Fruit fly (Drosophila melanogaster): Measurements from ENCODE around the gene CG10300.

Gene CG10300

dm6 chr3R:23730472-23730801 lies 19.1 kb downstream of the CG10300 start:
- TF ChIP-seq Dif (GFP tag; optimal IDR thresholded peaks at IDR 0.05; ENCODE audit: partially characterized antibody) (no peak), Rel (GFP tag; optimal IDR thresholded peaks at IDR 0.05) (no peak), Rel (tag; optimal IDR thresholded peaks at IDR 0.05) (peak; percentile 97), sage (GFP tag; optimal IDR thresholded peaks at IDR 0.05) (no peak)

DNA sequence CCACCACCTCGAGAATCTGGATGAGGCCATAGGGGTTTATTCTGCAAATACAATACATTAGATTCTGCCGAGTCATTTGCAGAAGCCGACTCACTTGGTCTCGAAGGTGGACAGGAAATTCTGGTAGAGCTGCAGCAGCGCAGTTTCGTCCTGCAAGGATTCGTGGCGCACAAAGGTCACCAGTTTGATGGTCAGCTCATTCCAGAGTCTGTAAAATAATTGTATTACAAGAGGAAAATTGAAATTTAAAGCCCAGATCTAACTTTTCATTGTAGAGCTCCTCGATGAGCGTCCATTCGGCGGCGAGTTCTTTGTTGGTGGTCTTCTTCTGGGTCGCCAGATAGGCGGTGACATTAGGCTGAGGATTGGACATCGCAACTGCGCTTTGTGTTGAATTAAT lies 21.2 kb downstream of the CG10300 start:
- TF ChIP-seq sage (GFP tag; optimal IDR thresholded peaks at IDR 0.05) = no peak

DNA sequence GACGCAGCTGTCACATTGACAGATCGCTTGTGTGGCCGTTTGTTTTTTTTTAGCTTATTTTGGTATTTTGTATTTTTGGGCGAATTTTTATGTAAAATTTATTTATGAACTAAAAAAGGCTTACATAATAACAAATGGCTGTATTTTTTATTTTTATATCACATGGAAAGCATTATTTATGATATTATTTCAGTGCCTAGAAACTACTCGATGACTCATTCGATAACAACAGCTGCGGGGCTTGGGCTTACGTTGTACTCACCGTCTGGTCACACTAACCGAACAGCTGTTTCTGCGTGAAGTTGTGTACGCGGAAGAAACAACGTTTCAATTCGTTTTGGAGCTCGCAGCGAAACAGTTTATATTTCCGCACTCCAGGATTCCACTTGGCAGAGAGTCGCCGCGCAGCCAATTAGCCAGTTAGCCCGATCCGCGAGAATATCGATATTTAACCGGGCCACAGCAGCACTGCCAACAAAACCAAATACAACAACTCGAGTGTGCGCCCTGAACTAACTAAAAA lies 21.7 kb downstream of the CG10300 start, which contains the start of the genes Hmgcr and Rpn9:
TSS of gene Hmgcr (plus strand) at position 335 of the 523 bp plus-strand sequence.
TSS of gene Rpn9 (minus strand) at position 473 of the 523 bp plus-strand sequence.
- peak; percentile 2 for TF ChIP-seq psq (GFP tag; optimal IDR thresholded peaks at IDR 0.05)
- peak; percentile 6 for TF ChIP-seq tai (GFP tag; optimal IDR thresholded peaks at IDR 0.05)
- peak; percentile 9 for TF ChIP-seq Hnf4 (GFP tag; optimal IDR thresholded peaks at IDR 0.05)
- TF ChIP-seq fru (GFP tag; optimal IDR thresholded peaks at IDR 0.05) = peak; percentile 10
- TF ChIP-seq dmrt93B (GFP tag; optimal IDR thresholded peaks at IDR 0.05) = no peak
- TF ChIP-seq Jra (GFP tag; optimal IDR thresholded peaks at IDR 0.05) = peak; percentile 2
- peak; percentile 36 for TF ChIP-seq h (GFP tag; optimal IDR thresholded peaks at IDR 0.05)
- peak; percentile 79 for TF ChIP-seq Vsx2 (GFP tag; optimal IDR thresholded peaks at IDR 0.05; ENCODE audit: partially characterized antibody)
- no peak for TF ChIP-seq foxo (GFP tag; optimal IDR thresholded peaks at IDR 0.05)
- TF ChIP-seq sv (GFP tag; optimal IDR thresholded peaks at IDR 0.05) = no peak
- no peak for TF ChIP-seq Hr83 (GFP tag; optimal IDR thresholded peaks at IDR 0.05; ENCODE audit: poor library complexity, severe bottlenecking)
- TF ChIP-seq Hr78 (GFP tag; optimal IDR thresholded peaks at IDR 0.05) = no peak
- TF ChIP-seq Dif (GFP tag; optimal IDR thresholded peaks at IDR 0.05; ENCODE audit: partially characterized antibody) = peak; percentile 28
- no peak for TF ChIP-seq Rel (GFP tag; optimal IDR thresholded peaks at IDR 0.05)
- TF ChIP-seq Rel (tag; optimal IDR thresholded peaks at IDR 0.05) = peak; percentile 26
- no peak for TF ChIP-seq ey (GFP tag; optimal IDR thresholded peaks at IDR 0.05)
- peak; percentile 20 for TF ChIP-seq br (GFP tag; optimal IDR thresholded peaks at IDR 0.05)

- TF ChIP-seq Rel (GFP tag; optimal IDR thresholded peaks at IDR 0.05) (no peak), Rel (tag; optimal IDR thresholded peaks at IDR 0.05) (no peak), Hnf4 (GFP tag; optimal IDR thresholded peaks at IDR 0.05) (no peak), woc (GFP tag; optimal IDR thresholded peaks at IDR 0.05) (no peak), Hr78 (GFP tag; optimal IDR thresholded peaks at IDR 0.05) (no peak), CrebA (GFP tag; optimal IDR thresholded peaks at IDR 0.05; ENCODE audit: borderline replicate concordance) (no peak), OdsH (GFP tag; optimal IDR thresholded peaks at IDR 0.05) (no peak), psq (GFP tag; optimal IDR thresholded peaks at IDR 0.05) (no peak)
Measured at dm6 chr3R:23733771-23734170, 22.4 kb downstream of the CG10300 start.

DNA sequence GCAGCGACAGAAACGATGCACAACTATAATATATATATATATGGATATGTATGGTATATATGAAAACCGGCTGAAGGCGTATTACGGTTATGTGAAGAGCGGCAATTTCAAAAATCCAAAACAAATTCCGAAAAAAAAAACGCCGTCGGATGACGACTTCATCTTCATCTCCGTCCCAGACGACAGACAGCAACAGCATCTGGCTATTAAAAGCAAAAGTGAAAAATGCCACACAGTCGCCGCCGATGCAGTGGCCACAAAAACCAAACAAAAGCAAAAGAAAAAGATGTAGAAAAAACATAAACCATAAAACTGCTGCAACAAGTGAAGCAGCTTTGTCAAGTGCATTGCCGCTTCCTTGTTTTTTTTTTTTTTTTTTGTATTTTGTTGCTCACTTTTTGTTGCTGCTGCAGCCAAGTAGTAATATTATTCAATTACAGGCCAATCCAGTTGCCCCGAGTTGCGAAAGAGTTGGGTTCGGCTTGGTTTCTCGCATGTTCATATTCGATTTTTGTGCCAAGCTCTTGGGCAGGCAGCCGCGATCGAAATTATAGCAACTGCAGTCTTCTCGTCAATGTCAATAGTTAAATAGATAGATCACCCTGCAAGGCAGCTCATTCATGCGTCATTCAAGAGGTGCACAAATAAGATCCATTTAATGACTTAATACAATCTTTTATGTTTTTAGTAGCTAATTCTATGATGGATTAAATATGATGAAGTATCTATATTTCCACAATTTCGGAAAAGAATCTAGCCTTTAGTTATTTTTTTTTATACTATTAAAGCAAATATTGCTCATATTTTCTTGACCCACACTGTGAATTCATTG lies 23.5 kb downstream of the CG10300 start:
- no peak for TF ChIP-seq br (GFP tag; optimal IDR thresholded peaks at IDR 0.05)
- TF ChIP-seq CG9705 (GFP tag; optimal IDR thresholded peaks at IDR 0.05) = no peak
- TF ChIP-seq CrebA (GFP tag; optimal IDR thresholded peaks at IDR 0.05; ENCODE audit: borderline replicate concordance) = no peak
- no peak for TF ChIP-seq Hr78 (GFP tag; optimal IDR thresholded peaks at IDR 0.05)
- no peak for TF ChIP-seq brk (GFP tag; optimal IDR thresholded peaks at IDR 0.05)
- no peak for TF ChIP-seq Jra (GFP tag; optimal IDR thresholded peaks at IDR 0.05)
- TF ChIP-seq ey (GFP tag; optimal IDR thresholded peaks at IDR 0.05) = no peak

DNA sequence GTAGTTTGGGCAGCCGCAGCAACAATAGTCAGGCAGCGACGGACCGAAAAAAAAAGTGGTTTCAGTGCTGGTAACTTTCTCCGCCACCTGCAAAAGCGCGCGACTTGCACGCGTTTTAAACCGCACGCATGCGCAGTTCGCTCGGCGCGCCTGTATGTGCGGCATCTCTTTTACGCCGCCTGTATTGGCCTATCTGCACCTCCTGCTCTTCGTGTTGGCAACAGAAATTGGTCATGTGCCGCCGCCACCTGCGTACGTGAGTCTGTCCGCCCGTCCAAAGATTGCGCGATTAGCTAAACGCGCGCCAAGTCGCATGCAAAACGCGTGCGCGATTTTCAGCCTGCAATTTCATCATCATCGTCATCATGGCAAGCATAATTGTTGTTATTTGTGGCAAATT lies 24.3 kb downstream of the CG10300 start:
- TF ChIP-seq CG32264 (GFP tag; optimal IDR thresholded peaks at IDR 0.05) (no peak), Myc (optimal IDR thresholded peaks at IDR 0.05) (peak; percentile 86)

DNA sequence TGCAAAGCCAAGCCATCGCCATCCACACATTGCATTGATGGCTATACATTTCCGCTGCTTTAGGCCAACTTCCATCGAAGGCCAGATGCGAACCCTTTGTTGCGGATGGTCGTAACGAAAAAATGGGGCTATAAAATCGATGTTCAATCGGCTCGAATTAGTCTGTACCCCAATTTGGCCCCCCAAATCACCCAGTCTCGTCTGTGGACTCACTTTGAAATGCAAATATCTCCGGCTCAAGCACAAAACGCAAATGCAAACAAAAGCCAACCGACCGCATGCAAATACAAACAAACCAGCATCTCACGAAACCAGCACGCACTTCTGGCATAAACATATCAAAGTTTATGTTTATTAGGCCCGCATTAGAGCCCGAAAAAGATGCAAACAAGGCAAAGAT lies 25.0 kb downstream of the CG10300 start:
- no peak for TF ChIP-seq br (GFP tag; optimal IDR thresholded peaks at IDR 0.05)
- no peak for TF ChIP-seq jim (GFP tag; optimal IDR thresholded peaks at IDR 0.05)
- no peak for TF ChIP-seq Hr78 (GFP tag; optimal IDR thresholded peaks at IDR 0.05)
- TF ChIP-seq woc (GFP tag; optimal IDR thresholded peaks at IDR 0.05) = no peak
- TF ChIP-seq usp (GFP tag; optimal IDR thresholded peaks at IDR 0.05) = no peak
- TF ChIP-seq Hr83 (GFP tag; optimal IDR thresholded peaks at IDR 0.05; ENCODE audit: poor library complexity, severe bottlenecking) = no peak
- no peak for TF ChIP-seq Mio (GFP tag; optimal IDR thresholded peaks at IDR 0.05)
- TF ChIP-seq HLH106 (tag; optimal IDR thresholded peaks at IDR 0.05) = no peak
- no peak for TF ChIP-seq sage (GFP tag; optimal IDR thresholded peaks at IDR 0.05)
- TF ChIP-seq Rel (GFP tag; optimal IDR thresholded peaks at IDR 0.05) = no peak
- TF ChIP-seq Rel (tag; optimal IDR thresholded peaks at IDR 0.05) = no peak
- TF ChIP-seq ey (GFP tag; optimal IDR thresholded peaks at IDR 0.05) = no peak
- TF ChIP-seq dsf (GFP tag; optimal IDR thresholded peaks at IDR 0.05; ENCODE audit: borderline replicate concordance) = no peak
- no peak for TF ChIP-seq sv (GFP tag; optimal IDR thresholded peaks at IDR 0.05)
- no peak for TF ChIP-seq h (GFP tag; optimal IDR thresholded peaks at IDR 0.05)
- TF ChIP-seq Sp1 (GFP tag; optimal IDR thresholded peaks at IDR 0.05) = no peak
- TF ChIP-seq N (GFP tag; optimal IDR thresholded peaks at IDR 0.05) = no peak
- no peak for TF ChIP-seq tai (GFP tag; optimal IDR thresholded peaks at IDR 0.05)
- TF ChIP-seq foxo (GFP tag; optimal IDR thresholded peaks at IDR 0.05) = no peak
